Worm (Caenorhabditis elegans): ENCODE results near the gene B0280.11.

The B0280.11 gene

ce11 chrIII:7141285-7141715 lies 3.2 kb upstream of the B0280.11 start:
- TF ChIP-seq lsy-12 (tag; optimal IDR thresholded peaks at IDR 0.05) (peak; percentile 55), unc-39 (tag; optimal IDR thresholded peaks at IDR 0.05) (no peak), sea-2 (GFP tag; optimal IDR thresholded peaks at IDR 0.05) (no peak), ztf-4 (tag; optimal IDR thresholded peaks at IDR 0.05) (no peak), tbx-2 (tag; optimal IDR thresholded peaks at IDR 0.05) (no peak), ceh-9 (tag; optimal IDR thresholded peaks at IDR 0.05) (no peak), lin-39 (tag; optimal IDR thresholded peaks at IDR 0.05) (no peak), fkh-2 (tag; optimal IDR thresholded peaks at IDR 0.05) (no peak), fkh-10 (GFP tag; optimal IDR thresholded peaks at IDR 0.05) (no peak), nhr-43 (tag; optimal IDR thresholded peaks at IDR 0.05; ENCODE audit: poor library complexity, severe bottlenecking) (no peak), elt-2 (tag; optimal IDR thresholded peaks at IDR 0.05) (peak; percentile 80), elt-3 (tag; optimal IDR thresholded peaks at IDR 0.05) (peak in 1 of 3 experiments; percentile 3), skn-1 (tag; optimal IDR thresholded peaks at IDR 0.05) (peak; percentile 36), nhr-11 (tag; optimal IDR thresholded peaks at IDR 0.05) (no peak), elt-1 (tag; optimal IDR thresholded peaks at IDR 0.05) (no peak), mdl-1 (tag; optimal IDR thresholded peaks at IDR 0.05) (no peak), nhr-23 (tag; optimal IDR thresholded peaks at IDR 0.05) (no peak), fos-1 (tag; optimal IDR thresholded peaks at IDR 0.05) (no peak), egl-27 (tag; optimal IDR thresholded peaks at IDR 0.05) (peak; percentile 78), ceh-82 (tag; optimal IDR thresholded peaks at IDR 0.05) (no peak), nhr-28 (tag; optimal IDR thresholded peaks at IDR 0.05) (no peak), egl-5 (tag; optimal IDR thresholded peaks at IDR 0.05) (no peak), nhr-77 (tag; optimal IDR thresholded peaks at IDR 0.05) (peak; percentile 62), snpc-4 (tag; optimal IDR thresholded peaks at IDR 0.05) (peak; percentile 98), ztf-11 (tag; optimal IDR thresholded peaks at IDR 0.05) (no peak), pqm-1 (tag; optimal IDR thresholded peaks at IDR 0.05) (peak; percentile 62), zag-1 (tag; optimal IDR thresholded peaks at IDR 0.05) (no peak), daf-12 (tag; optimal IDR thresholded peaks at IDR 0.05) (no peak), pha-4 (tag; optimal IDR thresholded peaks at IDR 0.05) (peak; percentile 51), nhr-76 (tag; optimal IDR thresholded peaks at IDR 0.05) (no peak), nhr-25 (tag; optimal IDR thresholded peaks at IDR 0.05) (no peak), aly-2 (tag; optimal IDR thresholded peaks at IDR 0.05) (no peak), mml-1 (tag; optimal IDR thresholded peaks at IDR 0.05) (no peak), ceh-16 (tag; optimal IDR thresholded peaks at IDR 0.05) (no peak), ceh-28 (tag; optimal IDR thresholded peaks at IDR 0.05) (peak; percentile 42), ama-1 (optimal IDR thresholded peaks at IDR 0.05) (peak; percentile 91), eor-1 (tag; optimal IDR thresholded peaks at IDR 0.05) (no peak), nhr-237 (tag; optimal IDR thresholded peaks at IDR 0.05) (no peak), lin-15B (tag; optimal IDR thresholded peaks at IDR 0.05) (peak; percentile 8), nhr-67 (tag; optimal IDR thresholded peaks at IDR 0.05) (no peak), unc-62 (GFP tag; optimal IDR thresholded peaks at IDR 0.05) (no peak), nfya-1 (tag; optimal IDR thresholded peaks at IDR 0.05; ENCODE audit: insufficient read depth) (peak; percentile 61), ZK546.5 (tag; optimal IDR thresholded peaks at IDR 0.05) (no peak), R02D3.7 (tag; optimal IDR thresholded peaks at IDR 0.05) (peak; percentile 31), jun-1 (tag; optimal IDR thresholded peaks at IDR 0.05) (no peak), nhr-12 (tag; optimal IDR thresholded peaks at IDR 0.05) (no peak), hmg-11 (tag; optimal IDR thresholded peaks at IDR 0.05) (no peak)

- TF ChIP-seq elt-2 (tag; optimal IDR thresholded peaks at IDR 0.05) (peak; percentile 17), pqm-1 (tag; optimal IDR thresholded peaks at IDR 0.05) (peak; percentile 4), mdl-1 (tag; optimal IDR thresholded peaks at IDR 0.05) (no peak), nhr-23 (tag; optimal IDR thresholded peaks at IDR 0.05) (no peak), ztf-4 (tag; optimal IDR thresholded peaks at IDR 0.05) (no peak), tbx-2 (tag; optimal IDR thresholded peaks at IDR 0.05) (peak; percentile 11), R02D3.7 (tag; optimal IDR thresholded peaks at IDR 0.05) (peak; percentile 31), nhr-67 (tag; optimal IDR thresholded peaks at IDR 0.05) (no peak), skn-1 (tag; optimal IDR thresholded peaks at IDR 0.05) (no peak), lsy-12 (tag; optimal IDR thresholded peaks at IDR 0.05) (peak; percentile 20), nhr-25 (tag; optimal IDR thresholded peaks at IDR 0.05) (peak; percentile 70), nfya-1 (tag; optimal IDR thresholded peaks at IDR 0.05; ENCODE audit: insufficient read depth) (peak; percentile 72), nhr-43 (tag; optimal IDR thresholded peaks at IDR 0.05; ENCODE audit: poor library complexity, severe bottlenecking) (peak; percentile 43), ceh-9 (tag; optimal IDR thresholded peaks at IDR 0.05) (no peak), snpc-4 (tag; optimal IDR thresholded peaks at IDR 0.05) (peak; percentile 96), ama-1 (optimal IDR thresholded peaks at IDR 0.05) (peak; percentile 25)
Measured at ce11 chrIII:7140228-7140710, 2.2 kb upstream of the B0280.11 start.
